Worm (Caenorhabditis elegans) whole organism, L2 larva: ENCODE measurements around the gene T01D1.8.
A peak's percentile ranks its signal among the peaks of the same experiment; 100 is the strongest.

Experiments used
- C34F6.9 ChIP-seq: fragments of 150-350 bp; optimal IDR thresholded peaks from 2 replicates; lab custom pipeline; 2014; ENCODE audit warnings: missing biosample characterization, missing genetic modification characterization
- F13H6.1 ChIP-seq: sonication (generic microtip); optimal IDR thresholded peaks from 2 replicates; lab custom pipeline; 2016; ENCODE audit warnings: missing genetic modification characterization, missing compliant biosample characterization
- R02D3.7 ChIP-seq: fragments of 150-350 bp; optimal IDR thresholded peaks from 2 replicates; lab custom pipeline; 2014; ENCODE audit warnings: missing biosample characterization, missing genetic modification characterization
- alr-1 ChIP-seq: fragments of 150-350 bp; optimal IDR thresholded peaks from 2 replicates; lab custom pipeline; 2014; ENCODE audit warnings: missing biosample characterization, missing genetic modification characterization
- aly-2 ChIP-seq: fragments of 150-350 bp; optimal IDR thresholded peaks from 2 replicates; lab custom pipeline; 2014; ENCODE audit warnings: missing biosample characterization, missing genetic modification characterization
- ama-1 ChIP-seq: fragments of 150-350 bp; optimal IDR thresholded peaks from 2 replicates; lab custom pipeline; 2018; ENCODE audit warnings: inconsistent platforms
- blmp-1 ChIP-seq: sonication (generic microtip); optimal IDR thresholded peaks from 2 replicates; lab custom pipeline; 2017; ENCODE audit warnings: missing genetic modification characterization, mild to moderate bottlenecking, missing compliant biosample characterization, antibody characterized with exemption, moderate library complexity; ENCODE audit not compliant: insufficient read depth
- ceh-16 ChIP-seq: fragments of 150-350 bp; optimal IDR thresholded peaks from 2 replicates; lab custom pipeline; 2014; ENCODE audit warnings: missing biosample characterization, missing genetic modification characterization
- ceh-82 ChIP-seq: fragments of 150-350 bp; optimal IDR thresholded peaks from 2 replicates; lab custom pipeline; 2014; ENCODE audit warnings: missing biosample characterization, missing genetic modification characterization
- crh-2 ChIP-seq: sonication (generic microtip); optimal IDR thresholded peaks from 2 replicates; lab custom pipeline; 2017; ENCODE audit warnings: missing biosample characterization, missing genetic modification characterization
- dmd-4 ChIP-seq: sonication (generic microtip); optimal IDR thresholded peaks from 2 replicates; lab custom pipeline; 2017; ENCODE audit warnings: missing biosample characterization, missing genetic modification characterization
- egl-27 ChIP-seq: sonication (generic microtip); optimal IDR thresholded peaks from 3 replicates; lab custom pipeline; 2017; ENCODE audit warnings: missing biosample characterization, missing genetic modification reagents, missing genetic modification characterization
- elt-1 ChIP-seq: fragments of 150-350 bp; optimal IDR thresholded peaks from 2 replicates; lab custom pipeline; 2014; ENCODE audit warnings: missing biosample characterization, missing genetic modification characterization
- elt-3 ChIP-seq: sonication (generic microtip); optimal IDR thresholded peaks from 2 replicates; lab custom pipeline; 2017; ENCODE audit warnings: missing biosample characterization, missing genetic modification characterization
- fos-1 ChIP-seq: fragments of 150-350 bp; optimal IDR thresholded peaks from 2 replicates; lab custom pipeline; 2014; ENCODE audit warnings: missing biosample characterization, missing genetic modification characterization
- gmeb-1 ChIP-seq: fragments of 150-350 bp; optimal IDR thresholded peaks from 2 replicates; lab custom pipeline; 2014; ENCODE audit warnings: missing biosample characterization, missing genetic modification characterization
- lin-11 ChIP-seq: fragments of 150-350 bp; sonication (generic microtip); optimal IDR thresholded peaks from 2 replicates; lab custom pipeline; 2014; ENCODE audit warnings: missing biosample characterization, missing genetic modification characterization, inconsistent platforms, mixed read lengths
- lin-13 ChIP-seq: fragments of 150-350 bp; optimal IDR thresholded peaks from 2 replicates; lab custom pipeline; 2014; ENCODE audit warnings: missing biosample characterization, missing genetic modification reagents, missing genetic modification characterization
- lin-39 ChIP-seq: fragments of 150-350 bp; optimal IDR thresholded peaks from 2 replicates; lab custom pipeline; 2014; ENCODE audit warnings: missing biosample characterization, missing genetic modification reagents, missing genetic modification characterization
- mab-5 ChIP-seq: fragments of 150-350 bp; optimal IDR thresholded peaks from 2 replicates; lab custom pipeline; 2014; ENCODE audit warnings: missing biosample characterization, missing genetic modification characterization
- mbf-1 ChIP-seq: sonication (generic microtip); optimal IDR thresholded peaks from 2 replicates; lab custom pipeline; 2017; ENCODE audit warnings: missing biosample characterization, missing genetic modification characterization
- mdl-1 ChIP-seq, 2 experiments: fragments of 150-350 bp in 1 of 2; sonication (generic microtip) in 1 of 2; optimal IDR thresholded peaks; 2 replicates each; lab custom pipeline; 2017; ENCODE audit warnings: missing biosample characterization in 2 of 2, missing genetic modification characterization in 2 of 2
- nhr-10 ChIP-seq: sonication (generic microtip); optimal IDR thresholded peaks from 2 replicates; lab custom pipeline; 2017; ENCODE audit warnings: missing biosample characterization, missing genetic modification characterization
- nhr-12 ChIP-seq: fragments of 150-350 bp; optimal IDR thresholded peaks from 2 replicates; lab custom pipeline; 2014; ENCODE audit warnings: missing biosample characterization, missing genetic modification characterization
- nhr-129 ChIP-seq: fragments of 150-350 bp; optimal IDR thresholded peaks from 2 replicates; lab custom pipeline; 2014; ENCODE audit warnings: missing biosample characterization, missing genetic modification characterization
- nhr-21 ChIP-seq: fragments of 150-350 bp; optimal IDR thresholded peaks from 2 replicates; lab custom pipeline; 2014; ENCODE audit warnings: missing biosample characterization, missing genetic modification characterization
- nhr-23 ChIP-seq: fragments of 150-350 bp; optimal IDR thresholded peaks from 2 replicates; lab custom pipeline; 2014; ENCODE audit warnings: missing biosample characterization, missing genetic modification reagents, missing genetic modification characterization
- nhr-237 ChIP-seq: fragments of 150-350 bp; optimal IDR thresholded peaks from 2 replicates; lab custom pipeline; 2014; ENCODE audit warnings: missing biosample characterization, missing genetic modification characterization
- nhr-25 ChIP-seq: fragments of 150-350 bp; sonication (generic microtip); optimal IDR thresholded peaks from 3 replicates; lab custom pipeline; 2014; ENCODE audit warnings: missing biosample characterization, missing genetic modification characterization
- nhr-6 ChIP-seq: fragments of 150-350 bp; optimal IDR thresholded peaks from 2 replicates; lab custom pipeline; 2014; ENCODE audit warnings: missing biosample characterization, missing genetic modification characterization
- nhr-77 ChIP-seq: fragments of 150-350 bp; optimal IDR thresholded peaks from 2 replicates; lab custom pipeline; 2014; ENCODE audit warnings: missing biosample characterization, missing genetic modification characterization
- sem-4 ChIP-seq: fragments of 150-350 bp; optimal IDR thresholded peaks from 2 replicates; lab custom pipeline; 2014; ENCODE audit warnings: missing biosample characterization, missing genetic modification reagents, missing genetic modification characterization
- skn-1 ChIP-seq: sonication (generic microtip); optimal IDR thresholded peaks from 2 replicates; lab custom pipeline; 2017; ENCODE audit warnings: missing biosample characterization, missing genetic modification characterization
- sma-3 ChIP-seq: sonication (generic microtip); optimal IDR thresholded peaks from 2 replicates; lab custom pipeline; 2016; ENCODE audit warnings: missing genetic modification reagents, missing genetic modification characterization, missing compliant biosample characterization
- sma-9 ChIP-seq, 2 experiments: fragments of 150-350 bp in 1 of 2; sonication (generic microtip) in 1 of 2; optimal IDR thresholded peaks; 2 replicates each; lab custom pipeline; 2014 to 2016; ENCODE audit warnings: missing genetic modification characterization in 2 of 2, mild to moderate bottlenecking in 1 of 2, missing biosample characterization in 1 of 2, missing compliant biosample characterization in 1 of 2, missing genetic modification reagents in 1 of 2, moderate library complexity in 1 of 2
- snpc-4 ChIP-seq: fragments of 150-350 bp; optimal IDR thresholded peaks from 2 replicates; lab custom pipeline; 2014; ENCODE audit warnings: missing biosample characterization, missing genetic modification characterization
- unc-39 ChIP-seq: fragments of 150-350 bp; optimal IDR thresholded peaks from 2 replicates; lab custom pipeline; 2014; ENCODE audit warnings: missing biosample characterization, missing genetic modification characterization
- unc-55 ChIP-seq: fragments of 150-350 bp; sonication (generic microtip); optimal IDR thresholded peaks from 3 replicates; lab custom pipeline; 2014; ENCODE audit warnings: missing biosample characterization, missing genetic modification reagents, missing genetic modification characterization
- unc-62 ChIP-seq: fragments of 150-350 bp; optimal IDR thresholded peaks from 2 replicates; lab custom pipeline; 2014; ENCODE audit warnings: missing biosample characterization, missing genetic modification reagents, missing genetic modification characterization
- zag-1 ChIP-seq: fragments of 150-350 bp; optimal IDR thresholded peaks from 2 replicates; lab custom pipeline; 2014; ENCODE audit warnings: missing biosample characterization, missing genetic modification characterization
- ztf-1 ChIP-seq: fragments of 200-800 bp; sonication (Bioruptor generic); conservative IDR thresholded peaks from 2 replicates; pipeline ENCODE4 v1.3.6; 2022; ENCODE audit warnings: missing genetic modification characterization, missing compliant biosample characterization
- ztf-11 ChIP-seq: sonication (generic microtip); optimal IDR thresholded peaks from 2 replicates; lab custom pipeline; 2017; ENCODE audit warnings: missing biosample characterization, missing genetic modification characterization
- ztf-4 ChIP-seq: fragments of 150-350 bp; optimal IDR thresholded peaks from 2 replicates; lab custom pipeline; 2014; ENCODE audit warnings: missing biosample characterization, missing genetic modification characterization

Gene T01D1.8

ce11 chrII:186504-186903, at the start of gene T01D1.8:
Gene T01D1.8, plus strand, starts transcription at chrII:186739.
- no peak for TF ChIP-seq nhr-129 (tag; lab: Kevin White, UChicago)
- TF ChIP-seq F13H6.1 (tag; lab: Kevin White, UChicago) = no peak
- no peak for TF ChIP-seq C34F6.9 (tag; lab: Kevin White, UChicago)
- no peak for TF ChIP-seq ztf-1 (GFP tag; lab: Robert Waterston, UW)
- no peak for TF ChIP-seq nhr-237 (tag; lab: Kevin White, UChicago)
- no peak for TF ChIP-seq lin-39 (tag; lab: Kevin White, UChicago)
- no peak for TF ChIP-seq lin-11 (tag; lab: Kevin White, UChicago)
- TF ChIP-seq nhr-23 (tag; lab: Kevin White, UChicago) = no peak
- TF ChIP-seq nhr-25 = no peak
- no peak for TF ChIP-seq blmp-1 (tag; lab: Kevin White, UChicago)
- no peak for TF ChIP-seq nhr-6
- no peak for TF ChIP-seq ztf-11 (tag; lab: Kevin White, UChicago)
- TF ChIP-seq sma-9 (GFP tag; optimal IDR thresholded peaks at IDR 0.05; lab: Kevin White, UChicago) = no peak
- no peak for TF ChIP-seq sma-9 (tag; optimal IDR thresholded peaks at IDR 0.05; lab: Kevin White, UChicago)
- no peak for TF ChIP-seq elt-1 (tag; lab: Kevin White, UChicago)
- no peak for TF ChIP-seq aly-2 (tag; lab: Kevin White, UChicago)
- no peak for TF ChIP-seq egl-27 (tag; lab: Kevin White, UChicago)
- TF ChIP-seq sma-3 = no peak
- TF ChIP-seq sem-4 (tag; lab: Kevin White, UChicago) = no peak
- no peak for TF ChIP-seq nhr-77 (tag; lab: Kevin White, UChicago)

- TF ChIP-seq sma-3 (no peak), unc-55 (GFP tag; lab: Kevin White, UChicago) (peak; percentile 14)
These were observed 39.6 kb upstream of the T01D1.8 start, which contains the start of gene T25D3.4 for ce11 chrII:146933-147332. Gene T25D3.4, plus strand, starts transcription at chrII:147233.

ce11 chrII:151495-151894, 35.0 kb upstream of the T01D1.8 start:
- TF ChIP-seq elt-3 (tag; lab: Kevin White, UChicago) (no peak), nhr-77 (tag; lab: Kevin White, UChicago) (no peak), blmp-1 (tag; lab: Kevin White, UChicago) (no peak), snpc-4 (tag; lab: Kevin White, UChicago) (no peak), ztf-4 (tag; lab: Kevin White, UChicago) (no peak), mbf-1 (tag; lab: Kevin White, UChicago) (no peak), gmeb-1 (tag; lab: Kevin White, UChicago) (no peak)

DNA sequence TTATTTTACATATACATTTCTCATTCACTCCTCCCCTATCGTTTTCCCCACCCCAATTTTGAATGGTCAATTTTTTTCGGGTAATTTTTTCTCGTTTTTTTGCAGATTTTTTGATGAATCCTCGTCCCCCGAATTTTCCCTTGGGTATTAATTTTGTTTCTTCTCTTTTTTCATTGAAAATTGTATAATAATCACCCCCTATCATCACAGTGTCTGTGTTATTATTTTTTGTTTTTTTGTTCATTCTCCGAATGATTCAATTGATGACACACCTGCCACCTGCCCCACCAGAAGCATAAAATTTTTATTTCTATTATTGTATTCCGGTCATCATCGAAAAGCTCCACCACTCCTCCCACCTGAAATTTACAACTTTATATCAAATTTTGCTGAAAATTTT, 34.3 kb upstream of the T01D1.8 start, which contains the start of gene T25D3.3:
Gene T25D3.3 (plus strand): TSS at position 301 of the 400 bp plus-strand sequence.
- TF ChIP-seq skn-1 (tag; lab: Kevin White, UChicago) (no peak), nhr-6 (no peak), ztf-4 (tag; lab: Kevin White, UChicago) (no peak), elt-3 (tag; lab: Kevin White, UChicago) (no peak), unc-62 (GFP tag; lab: Kevin White, UChicago) (no peak)

DNA sequence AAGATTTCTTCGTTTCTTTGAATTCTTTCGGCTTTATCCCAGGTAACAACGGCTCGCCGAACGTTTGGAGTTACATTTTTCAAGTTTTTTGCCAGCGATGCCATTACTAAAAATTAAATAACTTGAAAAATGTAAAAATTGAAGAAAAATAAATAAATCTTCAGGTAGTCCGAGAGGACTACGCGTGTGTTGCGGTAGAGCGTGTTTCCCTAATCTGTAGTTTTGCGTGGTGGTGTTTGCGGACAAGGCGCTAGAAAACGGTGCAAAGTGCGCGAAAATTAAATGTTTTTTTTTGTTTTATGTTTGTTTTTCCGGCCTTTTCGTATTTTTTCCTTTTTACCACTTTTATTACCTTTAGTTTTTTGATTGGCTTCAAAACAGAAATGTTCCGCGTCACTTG, 30.6 kb upstream of the T01D1.8 start, which contains the start of gene mrpl-28:
Gene mrpl-28 (minus strand): TSS at position 106 of the 400 bp plus-strand sequence.
- TF ChIP-seq unc-55 (GFP tag; lab: Kevin White, UChicago) = peak; percentile 98
- no peak for TF ChIP-seq unc-39 (tag; lab: Kevin White, UChicago)
- no peak for TF ChIP-seq ceh-16 (tag; lab: Kevin White, UChicago)
- TF ChIP-seq lin-39 (tag; lab: Kevin White, UChicago) = no peak
- peak; percentile 57 for TF ChIP-seq ama-1
- peak; percentile 91 for TF ChIP-seq nhr-21 (tag; lab: Kevin White, UChicago)
- peak; percentile 29 for TF ChIP-seq nhr-77 (tag; lab: Kevin White, UChicago)
- peak; percentile 66 for TF ChIP-seq nhr-10 (tag; lab: Kevin White, UChicago)
- peak; percentile 73 for TF ChIP-seq R02D3.7 (tag; lab: Kevin White, UChicago)
- TF ChIP-seq lin-13 (GFP tag; lab: Kevin White, UChicago) = peak; percentile 95
- TF ChIP-seq crh-2 (tag; lab: Kevin White, UChicago) = peak; percentile 95
- TF ChIP-seq nhr-12 = no peak
- TF ChIP-seq mab-5 = peak; percentile 95
- no peak for TF ChIP-seq elt-1 (tag; lab: Kevin White, UChicago)
- peak; percentile 97 for TF ChIP-seq gmeb-1 (tag; lab: Kevin White, UChicago)
- TF ChIP-seq fos-1 (tag; lab: Kevin White, UChicago) = peak; percentile 78
- peak; percentile 64 for TF ChIP-seq zag-1 (tag; lab: Kevin White, UChicago)
- TF ChIP-seq alr-1 (tag; lab: Kevin White, UChicago) = no peak
- peak; percentile 90 for TF ChIP-seq nhr-6
- peak; percentile 79 for TF ChIP-seq ceh-82 (tag; lab: Kevin White, UChicago)
- TF ChIP-seq ztf-4 (tag; lab: Kevin White, UChicago) = peak; percentile 86
- TF ChIP-seq dmd-4 = no peak
- peak; percentile 76 for TF ChIP-seq blmp-1 (tag; lab: Kevin White, UChicago)
- TF ChIP-seq sma-9 (GFP tag; optimal IDR thresholded peaks at IDR 0.05; lab: Kevin White, UChicago) = peak; percentile 95
- no peak for TF ChIP-seq sma-9 (tag; optimal IDR thresholded peaks at IDR 0.05; lab: Kevin White, UChicago)
- peak in 1 of 2 experiments; percentile 26 for TF ChIP-seq mdl-1 (tag; optimal IDR thresholded peaks at IDR 0.05; lab: Kevin White, UChicago)
- TF ChIP-seq nhr-25 = peak; percentile 90
- no peak for TF ChIP-seq nhr-23 (tag; lab: Kevin White, UChicago)
- peak; percentile 64 for TF ChIP-seq unc-62 (GFP tag; lab: Kevin White, UChicago)
- no peak for TF ChIP-seq ztf-11 (tag; lab: Kevin White, UChicago)
- TF ChIP-seq lin-11 (tag; lab: Kevin White, UChicago) = peak; percentile 96
